Worm (Caenorhabditis elegans): ENCODE results near the gene R10E12.2.

The R10E12.2 gene

DNA sequence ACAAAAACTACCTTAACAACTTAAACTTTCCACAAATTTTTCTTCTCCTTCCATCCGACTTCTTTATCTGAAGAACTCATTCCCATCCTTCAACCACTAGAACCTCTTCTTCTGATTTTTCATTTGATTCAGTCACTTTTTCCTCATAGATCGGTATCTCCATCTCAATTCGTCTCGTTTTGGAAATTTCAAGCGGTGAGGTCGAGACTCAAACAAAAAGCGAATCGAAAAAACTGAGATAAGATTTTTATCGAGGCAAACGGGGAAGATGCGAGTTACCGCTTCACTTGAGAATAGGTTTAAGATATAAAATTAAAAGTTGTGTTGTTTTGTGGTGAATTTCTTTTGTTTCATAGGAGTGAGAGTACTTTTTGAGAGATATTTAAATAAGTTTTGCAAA, 17.7 kb upstream of the R10E12.2 start:
- TF ChIP-seq F55B11.4 (tag; optimal IDR thresholded peaks at IDR 0.05; ENCODE audit: borderline replicate concordance, insufficient read depth) = no peak

ce11 chrIII:9988352-9988751, 14.7 kb upstream of the R10E12.2 start, which contains the start of gene C05B5.1:
Gene C05B5.1, minus strand, starts transcription at chrIII:9988452.
- TF ChIP-seq dpff-1 (tag; optimal IDR thresholded peaks at IDR 0.05) (no peak), tbp1 (GFP tag; optimal IDR thresholded peaks at IDR 0.05) (no peak), ceh-100 (GFP tag; IDR thresholded peaks at IDR 0.05) (no peak), bed-1 (GFP tag; IDR thresholded peaks at IDR 0.05) (no peak), ztf-28 (GFP tag; IDR thresholded peaks at IDR 0.05) (no peak), athp-1 (tag; optimal IDR thresholded peaks at IDR 0.05) (no peak), mcd-1 (GFP tag; IDR thresholded peaks at IDR 0.05) (no peak), lsy-27 (tag; optimal IDR thresholded peaks at IDR 0.05; ENCODE audit: borderline replicate concordance, insufficient read depth) (no peak), ccch-3 (GFP tag; optimal IDR thresholded peaks at IDR 0.05) (no peak), chd-7 (tag; optimal IDR thresholded peaks at IDR 0.05) (no peak), hlh-12 (tag; optimal IDR thresholded peaks at IDR 0.05) (no peak)

DNA sequence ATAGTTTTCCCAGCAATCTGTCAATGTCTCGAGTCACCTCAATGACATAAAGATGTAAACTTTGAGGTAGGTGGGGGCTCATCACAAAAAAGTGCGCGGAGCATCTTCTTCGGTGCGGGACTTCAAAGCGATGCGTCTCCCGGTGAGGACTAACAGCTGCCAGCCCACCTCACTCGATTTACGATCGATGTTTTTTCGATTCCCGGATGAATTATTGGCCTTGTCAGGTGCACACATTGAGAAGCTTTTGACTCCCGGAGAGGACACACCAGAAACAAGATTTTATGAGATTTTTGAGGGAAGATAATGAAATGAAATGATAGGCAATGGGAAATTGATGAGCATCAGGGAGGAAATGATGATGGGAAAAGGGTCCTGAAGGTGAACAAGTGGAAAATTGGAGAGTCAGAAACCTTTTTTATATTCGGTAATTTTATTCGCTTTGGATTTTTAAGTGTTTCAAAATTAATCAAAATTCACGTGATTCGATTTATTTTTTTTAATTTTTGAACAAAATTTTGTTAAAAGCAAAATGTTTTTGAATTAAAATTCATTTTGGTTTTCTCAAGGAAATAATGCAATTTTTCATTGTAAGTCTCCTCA, 13.3 kb upstream of the R10E12.2 start, which contains the start of gene C05B5.12:
Gene C05B5.12, plus strand, starts transcription at position 553 of the 603 bp plus-strand sequence.
- TF ChIP-seq F39B2.1 (GFP tag; IDR thresholded peaks at IDR 0.05) (no peak), attf-5 (GFP tag; optimal IDR thresholded peaks at IDR 0.05) (no peak), unc-130 (GFP tag; optimal IDR thresholded peaks at IDR 0.05) (no peak), nhr-90 (tag; optimal IDR thresholded peaks at IDR 0.05) (no peak), gei-17 (GFP tag; optimal IDR thresholded peaks at IDR 0.05) (no peak), lin-35 (GFP tag; optimal IDR thresholded peaks at IDR 0.05) (no peak), let-607 (tag; optimal IDR thresholded peaks at IDR 0.05) (no peak), F33H1.4 (GFP tag; IDR thresholded peaks at IDR 0.05) (no peak), hmg-1.2 (GFP tag; IDR thresholded peaks at IDR 0.05) (no peak), madf-8 (GFP tag; conservative IDR thresholded peaks at IDR 0.05) (no peak)

DNA sequence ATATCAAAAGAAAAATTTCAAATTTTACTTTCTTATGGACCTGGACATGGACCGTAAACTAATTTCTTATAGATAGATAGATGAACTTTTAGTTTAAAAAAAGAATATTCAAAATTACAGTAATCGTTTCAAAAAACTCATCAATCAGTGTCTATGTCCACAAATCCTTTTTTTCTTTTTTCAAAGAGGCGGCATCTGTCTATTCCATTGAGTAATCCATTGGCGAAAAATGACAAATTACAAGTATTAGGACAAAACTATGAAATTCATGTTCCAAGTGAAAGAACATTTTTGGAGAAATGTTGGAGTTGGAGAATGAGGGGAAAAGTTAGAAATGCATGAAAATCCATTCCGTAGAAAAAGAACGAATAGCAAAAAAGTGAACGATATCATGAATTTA, 11.9 kb upstream of the R10E12.2 start:
- TF ChIP-seq pha-4 (tag; optimal IDR thresholded peaks at IDR 0.05) (no peak), sdz-38 (tag; optimal IDR thresholded peaks at IDR 0.05) (no peak), nfya-1 (tag; optimal IDR thresholded peaks at IDR 0.05; ENCODE audit: borderline replicate concordance, insufficient read depth) (no peak), ets-4 (GFP tag; optimal IDR thresholded peaks at IDR 0.05) (no peak), D2030.7 (GFP tag; IDR thresholded peaks at IDR 0.05) (no peak), ceh-58 (GFP tag; IDR thresholded peaks at IDR 0.05) (no peak), pbrm-1 (GFP tag; IDR thresholded peaks at IDR 0.05) (no peak)

- TF ChIP-seq zfh-2 (GFP tag; conservative IDR thresholded peaks at IDR 0.05) = no peak
- TF ChIP-seq B0261.1 (tag; optimal IDR thresholded peaks at IDR 0.05) = no peak
- TF ChIP-seq mcd-1 (GFP tag; IDR thresholded peaks at IDR 0.05) = no peak
- no peak for TF ChIP-seq ceh-91 (GFP tag; IDR thresholded peaks at IDR 0.05)
- no peak for TF ChIP-seq ceh-40 (GFP tag; IDR thresholded peaks at IDR 0.05)
- no peak for TF ChIP-seq madf-8 (GFP tag; conservative IDR thresholded peaks at IDR 0.05)
- TF ChIP-seq ceh-100 (GFP tag; IDR thresholded peaks at IDR 0.05) = no peak
- no peak for TF ChIP-seq unc-130 (GFP tag; optimal IDR thresholded peaks at IDR 0.05)
- no peak for TF ChIP-seq nfya-2 (GFP tag; IDR thresholded peaks at IDR 0.05)
- TF ChIP-seq cebp-2 (GFP tag; IDR thresholded peaks at IDR 0.05) = no peak
- no peak for TF ChIP-seq B0035.1 (tag; optimal IDR thresholded peaks at IDR 0.05)
- TF ChIP-seq ama-1 (optimal IDR thresholded peaks at IDR 0.05) = no peak
- no peak for TF ChIP-seq ama-1 (GFP tag; optimal IDR thresholded peaks at IDR 0.05)
- no peak for TF ChIP-seq dpl-1 (GFP tag; optimal IDR thresholded peaks at IDR 0.05)
- no peak for TF ChIP-seq lin-26 (GFP tag; IDR thresholded peaks at IDR 0.05)
- TF ChIP-seq aptf-3 (GFP tag; IDR thresholded peaks at IDR 0.05) = no peak
- TF ChIP-seq somi-1 (GFP tag; optimal IDR thresholded peaks at IDR 0.05) = no peak
- TF ChIP-seq athp-1 (tag; optimal IDR thresholded peaks at IDR 0.05) = no peak
Measured at ce11 chrIII:9984604-9985003, 10.9 kb upstream of the R10E12.2 start.

All from whole organism, young adult.